Worm (Caenorhabditis elegans) whole organism, mixed stage, embryonic: ENCODE results near the gene cbp-2.

Source experiments
- M03D4.4 ChIP-seq: sonication (generic microtip); optimal IDR thresholded peaks from 2 replicates; lab custom pipeline; 2017; ENCODE audit warnings: mild to moderate bottlenecking, missing genetic modification characterization, missing compliant biosample characterization
- bed-3 ChIP-seq: fragments of 200-800 bp; sonication (Bioruptor generic); optimal IDR thresholded peaks from 3 replicates; lab custom pipeline; 2018; ENCODE audit warnings: mild to moderate bottlenecking, missing genetic modification characterization, moderate library complexity, missing compliant biosample characterization
- blmp-1 ChIP-seq: fragments of 150-350 bp; optimal IDR thresholded peaks from 2 replicates; lab custom pipeline; 2014; ENCODE audit warnings: missing biosample characterization, missing genetic modification characterization
- ceh-39 ChIP-seq: fragments of 150-350 bp; optimal IDR thresholded peaks from 2 replicates; lab custom pipeline; 2014; ENCODE audit warnings: missing biosample characterization, missing genetic modification characterization
- ceh-43 ChIP-seq: fragments of 200-800 bp; sonication (Bioruptor generic); optimal IDR thresholded peaks from 2 replicates; lab custom pipeline; 2018; ENCODE audit warnings: mild to moderate bottlenecking, missing genetic modification characterization, moderate library complexity, missing compliant biosample characterization
- ceh-83 ChIP-seq: fragments of 200-800 bp; sonication (Bioruptor generic); optimal IDR thresholded peaks from 2 replicates; lab custom pipeline; 2018; ENCODE audit warnings: mild to moderate bottlenecking, missing genetic modification characterization, missing compliant biosample characterization
- ces-1 ChIP-seq: fragments of 150-350 bp; optimal IDR thresholded peaks from 2 replicates; lab custom pipeline; 2014; ENCODE audit warnings: missing biosample characterization, missing genetic modification reagents, missing genetic modification characterization
- cnd-1 ChIP-seq: fragments of 200-800 bp; sonication (Bioruptor generic); optimal IDR thresholded peaks from 2 replicates; lab custom pipeline; 2018; ENCODE audit warnings: mild to moderate bottlenecking, missing genetic modification characterization, missing compliant biosample characterization
- drap-1 ChIP-seq: fragments of 200-800 bp; sonication (Bioruptor generic); optimal IDR thresholded peaks from 3 replicates; lab custom pipeline; 2018; ENCODE audit warnings: mild to moderate bottlenecking, missing genetic modification characterization, missing compliant biosample characterization
- elt-3 ChIP-seq: fragments of 150-350 bp; optimal IDR thresholded peaks from 2 replicates; lab custom pipeline; 2014; ENCODE audit warnings: missing biosample characterization, missing genetic modification characterization
- ham-2 ChIP-seq: fragments of 200-800 bp; sonication (Bioruptor generic); optimal IDR thresholded peaks from 2 replicates; lab custom pipeline; 2018; ENCODE audit warnings: mild to moderate bottlenecking, missing genetic modification characterization, missing compliant biosample characterization
- hlh-1 ChIP-seq: fragments of 150-350 bp; optimal IDR thresholded peaks from 2 replicates; lab custom pipeline; 2014; ENCODE audit warnings: missing biosample characterization, missing genetic modification reagents, missing genetic modification characterization
- lin-13 ChIP-seq: fragments of 150-350 bp; optimal IDR thresholded peaks from 2 replicates; lab custom pipeline; 2014; ENCODE audit warnings: missing biosample characterization, missing genetic modification characterization
- lin-32 ChIP-seq: fragments of 200-800 bp; sonication (Bioruptor generic); optimal IDR thresholded peaks from 2 replicates; lab custom pipeline; 2018; ENCODE audit warnings: mild to moderate bottlenecking, missing genetic modification characterization, missing compliant biosample characterization
- lsy-2 ChIP-seq: fragments of 150-350 bp; optimal IDR thresholded peaks from 2 replicates; lab custom pipeline; 2014; ENCODE audit warnings: missing biosample characterization, missing genetic modification characterization
- mab-5 ChIP-seq: fragments of 150-350 bp; optimal IDR thresholded peaks from 2 replicates; lab custom pipeline; 2014; ENCODE audit warnings: missing biosample characterization, missing genetic modification characterization
- mep-1 ChIP-seq: fragments of 150-350 bp; optimal IDR thresholded peaks from 2 replicates; lab custom pipeline; 2017; ENCODE audit warnings: missing biosample characterization, missing genetic modification reagents, missing genetic modification characterization, inconsistent platforms
- mls-2 ChIP-seq: sonication (generic microtip); optimal IDR thresholded peaks from 2 replicates; lab custom pipeline; 2016; ENCODE audit warnings: mild to moderate bottlenecking, missing genetic modification characterization, moderate library complexity, missing compliant biosample characterization
- nhr-12 ChIP-seq: fragments of 150-350 bp; optimal IDR thresholded peaks from 2 replicates; lab custom pipeline; 2014; ENCODE audit warnings: missing biosample characterization, missing genetic modification characterization
- nhr-2 ChIP-seq: fragments of 150-350 bp; optimal IDR thresholded peaks from 2 replicates; lab custom pipeline; 2014; ENCODE audit warnings: missing biosample characterization, missing genetic modification characterization
- nhr-237 ChIP-seq: fragments of 150-350 bp; optimal IDR thresholded peaks from 2 replicates; lab custom pipeline; 2014; ENCODE audit warnings: missing biosample characterization, missing genetic modification characterization
- nhr-28 ChIP-seq: fragments of 150-350 bp; optimal IDR thresholded peaks from 2 replicates; lab custom pipeline; 2014; ENCODE audit warnings: missing biosample characterization, missing genetic modification characterization
- nhr-76 ChIP-seq: sonication (generic microtip); optimal IDR thresholded peaks from 2 replicates; lab custom pipeline; 2017; ENCODE audit warnings: missing biosample characterization, missing genetic modification characterization
- pha-4 ChIP-seq: fragments of 150-350 bp; optimal IDR thresholded peaks from 2 replicates; lab custom pipeline; 2018; ENCODE audit warnings: missing biosample characterization, missing genetic modification reagents, missing genetic modification characterization
- sem-2 ChIP-seq: fragments of 200-800 bp; sonication (Bioruptor generic); optimal IDR thresholded peaks from 2 replicates; lab custom pipeline; 2018; ENCODE audit warnings: mild to moderate bottlenecking, missing genetic modification characterization, missing compliant biosample characterization
- snpc-4 ChIP-seq: fragments of 150-350 bp; optimal IDR thresholded peaks from 2 replicates; lab custom pipeline; 2014; ENCODE audit warnings: missing biosample characterization, missing genetic modification characterization
- sptf-1 ChIP-seq: sonication (generic microtip); optimal IDR thresholded peaks from 2 replicates; lab custom pipeline; 2017; ENCODE audit warnings: mild to moderate bottlenecking, missing genetic modification characterization, moderate library complexity, missing compliant biosample characterization
- tbx-8 ChIP-seq: fragments of 200-800 bp; sonication (Bioruptor generic); optimal IDR thresholded peaks from 2 replicates; lab custom pipeline; 2018; ENCODE audit warnings: mild to moderate bottlenecking, missing genetic modification characterization, moderate library complexity, missing compliant biosample characterization
- unc-39 ChIP-seq: fragments of 150-350 bp; optimal IDR thresholded peaks from 2 replicates; lab custom pipeline; 2014; ENCODE audit warnings: missing biosample characterization, missing genetic modification characterization
- unc-62 ChIP-seq: fragments of 150-350 bp; optimal IDR thresholded peaks from 2 replicates; lab custom pipeline; 2014; ENCODE audit warnings: missing biosample characterization, missing genetic modification reagents, missing genetic modification characterization
- zip-8 ChIP-seq: fragments of 150-350 bp; optimal IDR thresholded peaks from 2 replicates; lab custom pipeline; 2014; ENCODE audit warnings: missing biosample characterization, missing genetic modification characterization
- ztf-11 ChIP-seq: fragments of 150-350 bp; optimal IDR thresholded peaks from 2 replicates; lab custom pipeline; 2014; ENCODE audit warnings: missing biosample characterization, missing genetic modification characterization

The cbp-2 gene

DNA sequence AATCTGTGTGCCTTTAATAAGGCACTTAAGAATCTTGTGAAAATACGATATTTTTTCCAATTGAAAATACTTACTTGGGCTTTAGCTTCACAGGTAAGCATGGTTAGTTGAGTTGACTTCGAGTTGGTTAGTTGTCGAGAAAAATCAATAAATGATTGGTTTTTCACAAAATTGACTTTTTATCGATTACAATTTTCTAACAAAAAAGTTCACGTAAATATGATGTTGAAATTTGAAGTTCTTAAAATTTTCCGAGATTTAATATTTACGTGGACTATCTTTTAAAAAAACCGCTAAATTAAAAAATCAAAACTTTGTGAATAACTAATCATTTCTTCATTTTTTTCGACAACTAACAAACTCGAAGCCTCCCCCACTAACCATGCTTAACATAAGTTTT is 2.2 kb upstream of the cbp-2 start, which contains the start of gene F40F12.3:
TSS of gene F40F12.3 (minus strand) at position 101 of the 400 bp plus-strand sequence.
- TF ChIP-seq zip-8 (tag; lab: Kevin White, UChicago) = no peak
- no peak for TF ChIP-seq ceh-43 (GFP tag; lab: Kevin White, UChicago)
- no peak for TF ChIP-seq nhr-28 (tag; lab: Kevin White, UChicago)

DNA sequence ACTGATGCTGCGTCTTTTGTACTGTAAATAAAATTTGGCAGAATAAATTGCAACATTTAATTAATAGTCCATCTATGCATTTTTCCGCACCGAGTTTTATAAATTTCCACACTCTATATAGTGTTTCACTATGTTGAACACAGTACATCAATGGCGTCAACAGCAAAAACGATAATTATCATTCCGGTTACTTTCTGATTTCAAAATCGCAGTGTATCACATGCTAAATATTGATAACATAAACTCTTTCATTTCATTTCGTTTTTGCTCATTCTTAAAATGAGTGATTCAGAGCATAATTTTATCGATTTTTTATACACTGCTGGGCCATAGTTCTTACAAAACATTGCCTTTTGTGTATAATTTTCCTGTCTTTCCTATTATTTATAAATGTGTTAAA is 664 bp upstream of the cbp-2 start:
- TF ChIP-seq nhr-28 (tag; lab: Kevin White, UChicago) (no peak), M03D4.4 (no peak), ceh-83 (GFP tag; lab: Kevin White, UChicago) (no peak), unc-39 (tag; lab: Kevin White, UChicago) (no peak), blmp-1 (tag; lab: Kevin White, UChicago) (no peak), nhr-2 (tag; lab: Kevin White, UChicago) (no peak), snpc-4 (no peak), mep-1 (no peak), lin-13 (tag; lab: Kevin White, UChicago) (no peak), unc-62 (GFP tag; lab: Kevin White, UChicago) (no peak), lin-32 (GFP tag; lab: Kevin White, UChicago) (no peak), nhr-76 (no peak), sem-2 (GFP tag; lab: Kevin White, UChicago) (no peak), mab-5 (tag; lab: Kevin White, UChicago) (no peak)

DNA sequence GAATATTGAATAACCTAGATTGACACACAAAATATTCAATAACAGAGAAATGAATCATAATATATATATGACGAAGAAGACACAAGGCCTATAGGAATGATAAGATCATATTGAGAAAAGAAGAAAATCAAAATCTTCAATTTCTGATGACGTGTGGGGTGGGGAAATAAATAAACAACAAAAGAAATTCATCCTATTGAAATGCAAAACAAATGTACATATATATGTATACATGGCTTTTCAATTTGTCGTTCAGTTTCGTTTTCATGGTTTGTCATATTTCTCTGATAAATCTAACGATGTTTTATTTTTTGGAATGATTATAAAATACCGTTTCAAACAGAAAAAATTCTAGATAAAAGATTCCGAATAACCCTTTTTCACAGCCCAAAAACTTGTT is 3.7 kb downstream of the cbp-2 start, which contains the start of gene ttr-3:
TSS of gene ttr-3 (minus strand) at position 101 of the 400 bp plus-strand sequence.
- TF ChIP-seq hlh-1 (tag; lab: Kevin White, UChicago) = no peak
- no peak for TF ChIP-seq unc-39 (tag; lab: Kevin White, UChicago)
- TF ChIP-seq ces-1 (GFP tag; lab: Kevin White, UChicago) = no peak
- no peak for TF ChIP-seq nhr-76
- TF ChIP-seq lin-32 (GFP tag; lab: Kevin White, UChicago) = no peak
- TF ChIP-seq mls-2 = no peak
- TF ChIP-seq M03D4.4 = no peak
- no peak for TF ChIP-seq cnd-1 (tag; lab: Kevin White, UChicago)
- TF ChIP-seq drap-1 (GFP tag; lab: Kevin White, UChicago) = no peak
- TF ChIP-seq mep-1 = no peak
- TF ChIP-seq blmp-1 (tag; lab: Kevin White, UChicago) = no peak
- no peak for TF ChIP-seq ztf-11 (tag; lab: Kevin White, UChicago)
- no peak for TF ChIP-seq nhr-237 (tag; lab: Kevin White, UChicago)
- TF ChIP-seq ham-2 (GFP tag; lab: Kevin White, UChicago) = no peak
- no peak for TF ChIP-seq nhr-28 (tag; lab: Kevin White, UChicago)

DNA sequence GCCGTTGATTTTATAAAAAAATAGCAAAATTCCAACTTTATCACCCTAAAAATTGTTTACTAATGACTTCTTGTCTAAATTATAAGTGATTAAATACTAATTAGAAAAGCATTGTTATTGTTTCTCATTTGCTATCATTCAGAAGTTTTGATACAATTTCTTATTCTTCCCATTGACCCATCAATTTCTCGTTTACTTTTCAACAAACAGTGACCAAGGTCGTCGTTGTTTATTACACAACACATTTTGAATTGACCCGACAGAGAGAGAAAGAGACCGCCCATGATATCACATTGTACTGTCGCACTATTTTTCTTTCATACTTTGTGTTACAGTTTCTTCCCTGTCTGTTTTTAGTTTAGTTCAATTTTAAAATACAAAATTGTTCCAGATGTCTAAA is 4.4 kb downstream of the cbp-2 start, which contains the start of gene ttr-2:
TSS of gene ttr-2 (plus strand) at position 392 of the 400 bp plus-strand sequence.
- no peak for TF ChIP-seq cnd-1 (tag; lab: Kevin White, UChicago)
- TF ChIP-seq nhr-28 (tag; lab: Kevin White, UChicago) = no peak
- no peak for TF ChIP-seq zip-8 (tag; lab: Kevin White, UChicago)
- no peak for TF ChIP-seq nhr-12
- no peak for TF ChIP-seq unc-39 (tag; lab: Kevin White, UChicago)
- no peak for TF ChIP-seq lsy-2
- TF ChIP-seq sptf-1 = no peak
- TF ChIP-seq sem-2 (GFP tag; lab: Kevin White, UChicago) = no peak
- TF ChIP-seq elt-3 (tag; lab: Kevin White, UChicago) = no peak
- TF ChIP-seq pha-4 (tag; lab: Kevin White, UChicago) = no peak
- no peak for TF ChIP-seq blmp-1 (tag; lab: Kevin White, UChicago)
- TF ChIP-seq mab-5 (tag; lab: Kevin White, UChicago) = no peak
- no peak for TF ChIP-seq lin-32 (GFP tag; lab: Kevin White, UChicago)
- no peak for TF ChIP-seq drap-1 (GFP tag; lab: Kevin White, UChicago)
- TF ChIP-seq bed-3 = no peak

DNA sequence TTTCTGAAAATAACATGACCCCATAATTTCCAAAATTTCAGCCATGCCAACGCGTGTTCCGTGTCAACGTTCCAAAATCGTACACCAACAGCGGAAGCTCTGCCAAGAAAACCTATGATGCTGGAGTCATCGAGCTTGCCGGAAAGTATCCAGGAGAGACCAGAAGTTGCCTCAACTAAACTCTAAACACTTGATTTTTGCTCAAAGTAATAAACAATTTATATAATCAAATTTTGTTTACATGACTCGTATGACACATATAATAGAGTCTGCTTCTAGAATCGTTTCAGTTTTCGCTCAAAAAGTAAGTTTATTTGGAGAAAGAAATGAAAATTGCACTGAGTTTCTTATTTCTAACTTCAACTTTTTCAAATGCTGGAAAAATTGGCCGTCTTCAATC is 5.8 kb downstream of the cbp-2 start, which contains the start of gene ttr-1:
TSS of gene ttr-1 (plus strand) at position 301 of the 400 bp plus-strand sequence.
- TF ChIP-seq drap-1 (GFP tag; lab: Kevin White, UChicago) (no peak), tbx-8 (no peak), nhr-12 (no peak), nhr-76 (no peak), unc-39 (tag; lab: Kevin White, UChicago) (no peak), ceh-39 (no peak), blmp-1 (tag; lab: Kevin White, UChicago) (no peak), sem-2 (GFP tag; lab: Kevin White, UChicago) (no peak), nhr-237 (tag; lab: Kevin White, UChicago) (no peak), ham-2 (GFP tag; lab: Kevin White, UChicago) (no peak), M03D4.4 (no peak), pha-4 (tag; lab: Kevin White, UChicago) (no peak), lin-32 (GFP tag; lab: Kevin White, UChicago) (no peak), ceh-83 (GFP tag; lab: Kevin White, UChicago) (no peak)
